Fruit fly (Drosophila melanogaster) whole organism, embryonic: ENCODE results near the gene CG13622.

Experiments used
- Ada2b ChIP-seq: fragments of 200-800 bp; sonication (Bioruptor generic); IDR thresholded peaks from 2 replicates; pipeline ENCODE4 v1.3.6; 2022; ENCODE audit warnings: missing biosample characterization, missing genetic modification characterization
- Atf6 ChIP-seq: fragments of 200-800 bp; sonication (Bioruptor generic); IDR thresholded peaks from 2 replicates; pipeline ENCODE4 v1.3.6; 2022; ENCODE audit warnings: missing biosample characterization, missing genetic modification characterization
- Bgb ChIP-seq: fragments of 200-800 bp; sonication (Bioruptor generic); IDR thresholded peaks from 2 replicates; pipeline ENCODE4 v1.3.6; 2022; ENCODE audit warnings: missing biosample characterization, missing genetic modification characterization; ENCODE audit not compliant: partially characterized antibody
- Bteb2 ChIP-seq: fragments of 200-800 bp; sonication (Bioruptor generic); optimal IDR thresholded peaks from 2 replicates; lab custom pipeline; 2016; ENCODE audit warnings: missing biosample characterization, missing genetic modification characterization
- CG10979 ChIP-seq: fragments of 200-800 bp; sonication (Bioruptor generic); optimal IDR thresholded peaks from 2 replicates; lab custom pipeline; 2018; ENCODE audit warnings: missing biosample characterization, mild to moderate bottlenecking, missing genetic modification characterization, moderate library complexity
- CG13775 ChIP-seq: fragments of 200-800 bp; sonication (Bioruptor generic); optimal IDR thresholded peaks from 3 replicates; lab custom pipeline; 2017; ENCODE audit warnings: missing biosample characterization, mild to moderate bottlenecking, missing genetic modification characterization
- CG14014 ChIP-seq: fragments of 200-800 bp; sonication (Bioruptor generic); IDR thresholded peaks from 2 replicates; pipeline ENCODE4 v1.3.6; 2022; ENCODE audit warnings: missing biosample characterization, missing genetic modification characterization
- CG14965 ChIP-seq: fragments of 200-800 bp; sonication (Bioruptor generic); optimal IDR thresholded peaks from 2 replicates; lab custom pipeline; 2016; ENCODE audit warnings: missing biosample characterization, missing genetic modification characterization, borderline replicate concordance
- CG17912 ChIP-seq: fragments of 200-800 bp; sonication (Bioruptor generic); optimal IDR thresholded peaks from 2 replicates; lab custom pipeline; 2018; ENCODE audit warnings: missing biosample characterization, mild to moderate bottlenecking, missing genetic modification characterization
- CG2199 ChIP-seq: fragments of 200-800 bp; sonication (Bioruptor generic); IDR thresholded peaks from 3 replicates; pipeline ENCODE4 v1.3.6; 2022; ENCODE audit warnings: missing biosample characterization, missing genetic modification characterization
- CG42726 ChIP-seq: fragments of 200-800 bp; sonication (Bioruptor generic); IDR thresholded peaks from 2 replicates; pipeline ENCODE4 v1.3.6; 2022; ENCODE audit warnings: missing biosample characterization, missing genetic modification characterization; ENCODE audit not compliant: partially characterized antibody
- CG5180 ChIP-seq: fragments of 200-800 bp; sonication (Bioruptor generic); optimal IDR thresholded peaks from 3 replicates; lab custom pipeline; 2017; ENCODE audit warnings: missing biosample characterization, missing genetic modification characterization, mild to moderate bottlenecking, moderate library complexity, missing genetic modification reagents
- CG6254 ChIP-seq: fragments of 200-800 bp; sonication (Bioruptor generic); optimal IDR thresholded peaks from 3 replicates; lab custom pipeline; 2017; ENCODE audit warnings: mild to moderate bottlenecking, missing biosample characterization, missing genetic modification reagents, missing genetic modification characterization
- CG7786 ChIP-seq: fragments of 200-800 bp; sonication (Bioruptor generic); optimal IDR thresholded peaks from 2 replicates; lab custom pipeline; 2016; ENCODE audit warnings: missing biosample characterization, missing genetic modification characterization
- CG8089 ChIP-seq: fragments of 200-800 bp; sonication (Bioruptor generic); optimal IDR thresholded peaks from 3 replicates; lab custom pipeline; 2016; ENCODE audit warnings: missing biosample characterization, missing genetic modification characterization
- CG8281 ChIP-seq: fragments of 200-800 bp; sonication (Bioruptor generic); optimal IDR thresholded peaks from 2 replicates; lab custom pipeline; 2018; ENCODE audit warnings: missing biosample characterization, mild to moderate bottlenecking, missing genetic modification characterization, moderate library complexity
- CG8924 ChIP-seq: fragments of 200-800 bp; optimal IDR thresholded peaks from 3 replicates; lab custom pipeline; 2019; ENCODE audit warnings: missing biosample characterization, mild to moderate bottlenecking, missing genetic modification characterization, moderate library complexity
- CHES-1-like ChIP-seq: fragments of 200-800 bp; sonication (Bioruptor generic); optimal IDR thresholded peaks from 2 replicates; lab custom pipeline; 2016; ENCODE audit warnings: missing biosample characterization, missing genetic modification characterization
- Fer2 ChIP-seq: fragments of 200-800 bp; sonication (Bioruptor generic); optimal IDR thresholded peaks from 2 replicates; lab custom pipeline; 2018; ENCODE audit warnings: missing biosample characterization, mild to moderate bottlenecking, missing genetic modification characterization, moderate library complexity
- HLH54F ChIP-seq: fragments of 200-800 bp; sonication (Bioruptor generic); optimal IDR thresholded peaks from 3 replicates; lab custom pipeline; 2016; ENCODE audit warnings: missing biosample characterization, missing genetic modification characterization
- Hr3 ChIP-seq: fragments of 200-800 bp; sonication (Bioruptor generic); optimal IDR thresholded peaks from 3 replicates; lab custom pipeline; 2016; ENCODE audit warnings: missing biosample characterization, missing genetic modification characterization
- Hsf ChIP-seq: fragments of 200-800 bp; sonication (Bioruptor generic); optimal IDR thresholded peaks from 3 replicates; lab custom pipeline; 2016; ENCODE audit warnings: missing biosample characterization, missing genetic modification characterization
- Lhr ChIP-seq: fragments of 200-800 bp; sonication (Bioruptor generic); optimal IDR thresholded peaks from 3 replicates; lab custom pipeline; 2017; ENCODE audit warnings: mild to moderate bottlenecking, missing biosample characterization, missing genetic modification reagents, missing genetic modification characterization
- Mes4 ChIP-seq: fragments of 200-800 bp; sonication (Bioruptor generic); optimal IDR thresholded peaks from 2 replicates; lab custom pipeline; 2016; ENCODE audit warnings: missing biosample characterization, missing genetic modification characterization
- NC2β ChIP-seq: fragments of 200-800 bp; sonication (Bioruptor generic); optimal IDR thresholded peaks from 2 replicates; lab custom pipeline; 2016; ENCODE audit warnings: missing biosample characterization, missing genetic modification characterization
- Sox100B ChIP-seq: fragments of 200-800 bp; sonication (Bioruptor generic); optimal IDR thresholded peaks from 3 replicates; lab custom pipeline; 2018; ENCODE audit warnings: missing biosample characterization, mild to moderate bottlenecking, missing genetic modification characterization
- btn ChIP-seq: fragments of 200-800 bp; sonication (Bioruptor generic); optimal IDR thresholded peaks from 2 replicates; lab custom pipeline; 2016; ENCODE audit warnings: missing biosample characterization, missing genetic modification characterization
- cato ChIP-seq: fragments of 200-800 bp; sonication (Bioruptor generic); optimal IDR thresholded peaks from 2 replicates; lab custom pipeline; 2016; ENCODE audit warnings: missing biosample characterization, missing genetic modification characterization, borderline replicate concordance
- corto ChIP-seq: fragments of 200-800 bp; sonication (Bioruptor generic); optimal IDR thresholded peaks from 2 replicates; lab custom pipeline; 2016; ENCODE audit warnings: missing biosample characterization, mild to moderate bottlenecking, missing genetic modification characterization, moderate library complexity
- crc ChIP-seq: fragments of 200-800 bp; sonication (Bioruptor generic); optimal IDR thresholded peaks from 2 replicates; lab custom pipeline; 2016; ENCODE audit warnings: missing biosample characterization, missing genetic modification characterization
- exex ChIP-seq: fragments of 200-800 bp; sonication (Bioruptor generic); optimal IDR thresholded peaks from 4 replicates; lab custom pipeline; 2018; ENCODE audit warnings: missing biosample characterization, mild to moderate bottlenecking, missing genetic modification characterization, moderate library complexity
- eyg ChIP-seq: fragments of 200-800 bp; sonication (Bioruptor generic); optimal IDR thresholded peaks from 3 replicates; lab custom pipeline; 2016; ENCODE audit warnings: missing biosample characterization, missing genetic modification characterization
- fd102C ChIP-seq: fragments of 200-800 bp; sonication (Bioruptor generic); optimal IDR thresholded peaks from 2 replicates; lab custom pipeline; 2018; ENCODE audit warnings: missing biosample characterization, mild to moderate bottlenecking, missing genetic modification characterization, moderate library complexity
- gfzf ChIP-seq: fragments of 200-800 bp; sonication (Bioruptor generic); optimal IDR thresholded peaks from 2 replicates; lab custom pipeline; 2016; ENCODE audit warnings: missing biosample characterization, mild to moderate bottlenecking, missing genetic modification characterization, moderate library complexity
- gt ChIP-seq: fragments of 200-800 bp; sonication (Bioruptor generic); IDR thresholded peaks from 2 replicates; pipeline ENCODE4 v1.3.6; 2022; ENCODE audit warnings: missing biosample characterization, missing genetic modification characterization
- hkb ChIP-seq, 2 experiments: fragments of 200-800 bp in 1 of 2; fragments of >200 bp in 1 of 2; sonication (Bioruptor generic) in 1 of 2; IDR thresholded peaks in 1 of 2; optimal IDR thresholded peaks in 1 of 2; 2 replicates each; pipeline versions ENCODE4 v1.3.6 to Lab custom; 2017 to 2022; ENCODE audit warnings: missing biosample characterization in 1 of 2, missing genetic modification characterization in 1 of 2
- hth ChIP-seq: fragments of >200 bp; optimal IDR thresholded peaks from 2 replicates; lab custom pipeline; 2017; ENCODE audit warnings: inconsistent platforms
- inv ChIP-seq: fragments of 200-800 bp; sonication (Bioruptor generic); IDR thresholded peaks from 2 replicates; pipeline ENCODE4 v1.3.6; 2022; ENCODE audit warnings: missing biosample characterization, missing genetic modification characterization; ENCODE audit not compliant: partially characterized antibody
- jing ChIP-seq: fragments of 200-800 bp; sonication (Bioruptor generic); optimal IDR thresholded peaks from 2 replicates; lab custom pipeline; 2018; ENCODE audit warnings: missing biosample characterization, mild to moderate bottlenecking, missing genetic modification characterization
- jumu ChIP-seq: fragments of 200-800 bp; sonication (Bioruptor generic); optimal IDR thresholded peaks from 3 replicates; lab custom pipeline; 2016; ENCODE audit warnings: missing biosample characterization, missing genetic modification characterization
- knrl ChIP-seq: fragments of 200-800 bp; sonication (Bioruptor generic); IDR thresholded peaks from 3 replicates; pipeline ENCODE4 v1.3.6; 2022; ENCODE audit warnings: missing biosample characterization, missing genetic modification characterization; ENCODE audit not compliant: partially characterized antibody
- mam ChIP-seq: fragments of 200-800 bp; sonication (Bioruptor generic); optimal IDR thresholded peaks from 3 replicates; lab custom pipeline; 2016; ENCODE audit warnings: missing biosample characterization, missing genetic modification characterization
- peb ChIP-seq: fragments of 200-800 bp; sonication (Bioruptor generic); IDR thresholded peaks from 2 replicates; pipeline ENCODE4 v1.3.6; 2022; ENCODE audit warnings: missing biosample characterization, missing genetic modification characterization
- pfk ChIP-seq: fragments of 200-800 bp; sonication (Bioruptor generic); optimal IDR thresholded peaks from 2 replicates; lab custom pipeline; 2018; ENCODE audit warnings: missing biosample characterization, mild to moderate bottlenecking, missing genetic modification characterization, moderate library complexity
- scrt ChIP-seq: fragments of 200-800 bp; sonication (Bioruptor generic); optimal IDR thresholded peaks from 2 replicates; lab custom pipeline; 2018; ENCODE audit warnings: missing biosample characterization, mild to moderate bottlenecking, missing genetic modification characterization, moderate library complexity
- sd ChIP-seq: fragments of 200-800 bp; sonication (Bioruptor generic); optimal IDR thresholded peaks from 3 replicates; lab custom pipeline; 2018; ENCODE audit warnings: missing biosample characterization, mild to moderate bottlenecking, missing genetic modification characterization, moderate library complexity
- tll ChIP-seq, 2 experiments: fragments of 200-800 bp in 1 of 2; fragments of >200 bp in 1 of 2; sonication (Bioruptor generic) in 1 of 2; optimal IDR thresholded peaks; 2 replicates each; lab custom pipeline; 2017 to 2019; ENCODE audit warnings: missing biosample characterization in 2 of 2, missing genetic modification characterization in 2 of 2, mild to moderate bottlenecking in 1 of 2, moderate library complexity in 1 of 2
- twi ChIP-seq: fragments of 200-800 bp; optimal IDR thresholded peaks from 2 replicates; lab custom pipeline; 2019; ENCODE audit warnings: missing biosample characterization, mild to moderate bottlenecking, missing genetic modification characterization, moderate library complexity
- vnd ChIP-seq: fragments of 200-800 bp; sonication (Bioruptor generic); IDR thresholded peaks from 3 replicates; pipeline ENCODE4 v1.3.6; 2022; ENCODE audit warnings: missing biosample characterization, missing genetic modification characterization; ENCODE audit not compliant: partially characterized antibody
- wdn ChIP-seq: fragments of 200-800 bp; sonication (Bioruptor generic); IDR thresholded peaks from 2 replicates; pipeline ENCODE4 v1.3.6; 2022; ENCODE audit warnings: missing biosample characterization, missing genetic modification characterization

The CG13622 gene

DNA sequence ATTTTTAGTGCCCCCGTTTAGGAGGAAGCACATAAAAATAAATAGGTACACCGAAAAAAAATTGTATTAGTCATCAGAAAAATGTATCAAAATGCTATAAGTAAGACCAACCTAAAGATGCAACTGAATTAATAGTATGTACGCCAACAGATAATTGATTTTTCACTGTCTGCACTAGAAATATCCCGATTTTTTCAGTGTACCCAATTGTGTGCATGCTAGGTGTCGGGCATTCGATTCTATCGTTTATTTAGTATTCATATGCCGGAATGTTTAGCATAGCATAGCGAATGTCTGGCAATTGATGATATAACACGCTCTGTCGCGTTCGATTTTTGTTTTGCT, 43.9 kb upstream of the CG13622 start (continued):
- no peak for TF ChIP-seq knrl (GFP tag; lab: Robert Waterston, UW)
- peak; percentile 73 for TF ChIP-seq Fer2 (tag; lab: Kevin White, UChicago)
- TF ChIP-seq Bteb2, result peak; percentile 85
- TF ChIP-seq Mes4, result peak; percentile 77
- no peak for TF ChIP-seq inv (GFP tag; lab: Robert Waterston, UW)
- peak; percentile 52 for TF ChIP-seq exex (tag; lab: Kevin White, UChicago)
- TF ChIP-seq CG2199 (GFP tag; lab: Robert Waterston, UW), result peak; percentile 94
- TF ChIP-seq btn (GFP tag; lab: Kevin White, UChicago), result peak; percentile 84
- no peak for TF ChIP-seq pfk (GFP tag; lab: Kevin White, UChicago)
- TF ChIP-seq gt (GFP tag; lab: Robert Waterston, UW), result peak; percentile 12; the same call in 1 of the 2 replicates
- peak; percentile 93 for TF ChIP-seq mam (GFP tag; lab: Kevin White, UChicago)
- TF ChIP-seq CG5180 (GFP tag; lab: Kevin White, UChicago), result peak; percentile 79
- TF ChIP-seq CG10979, result peak; percentile 76
- peak; percentile 78 for TF ChIP-seq wdn
- TF ChIP-seq CHES-1-like (GFP tag; lab: Kevin White, UChicago), result peak; percentile 86
- peak; percentile 82 for TF ChIP-seq eyg (GFP tag; lab: Kevin White, UChicago)
- TF ChIP-seq scrt (GFP tag; lab: Kevin White, UChicago), result peak; percentile 67
- peak; percentile 85 for TF ChIP-seq jing (GFP tag; lab: Kevin White, UChicago)
- peak; percentile 90 for TF ChIP-seq jumu
- TF ChIP-seq corto, result no peak
- TF ChIP-seq gfzf (GFP tag; lab: Kevin White, UChicago), result no peak
- peak; percentile 70 for TF ChIP-seq CG13775 (GFP tag; lab: Kevin White, UChicago)
- TF ChIP-seq fd102C (GFP tag; lab: Kevin White, UChicago), result peak; percentile 21
- peak; percentile 60 for TF ChIP-seq twi
- no peak for TF ChIP-seq Bgb (GFP tag; lab: Robert Waterston, UW)
- peak; percentile 69 for TF ChIP-seq cato
- peak; percentile 85 for TF ChIP-seq CG14014 (GFP tag; lab: Robert Waterston, UW)
- TF ChIP-seq Lhr, result peak; percentile 38
- no peak for TF ChIP-seq hkb (optimal IDR thresholded peaks at IDR 0.05; lab: Kevin White, UChicago)
- peak; percentile 94 for TF ChIP-seq hkb (GFP tag; IDR thresholded peaks at IDR 0.05; lab: Robert Waterston, UW)
- TF ChIP-seq tll (GFP tag; optimal IDR thresholded peaks at IDR 0.05; lab: Kevin White, UChicago), result no peak
- TF ChIP-seq hth, result no peak
- TF ChIP-seq Hr3, result peak; percentile 83
- peak; percentile 89 for TF ChIP-seq Hsf (GFP tag; lab: Kevin White, UChicago)
- peak; percentile 90 for TF ChIP-seq Atf6
- peak; percentile 85 for TF ChIP-seq HLH54F (GFP tag; lab: Kevin White, UChicago)
- peak; percentile 83 for TF ChIP-seq NC2β (GFP tag; lab: Kevin White, UChicago)
- no peak for TF ChIP-seq vnd (GFP tag; lab: Robert Waterston, UW)
- peak; percentile 74 for TF ChIP-seq Sox100B (GFP tag; lab: Kevin White, UChicago)
- TF ChIP-seq CG8924 (tag; lab: Kevin White, UChicago), result peak; percentile 84
- TF ChIP-seq sd, result peak; percentile 88
- peak; percentile 92 for TF ChIP-seq Ada2b
- no peak for TF ChIP-seq CG6254 (GFP tag; lab: Kevin White, UChicago)
- peak; percentile 60 for TF ChIP-seq CG17912 (GFP tag; lab: Kevin White, UChicago)
- peak; percentile 73 for TF ChIP-seq CG14965 (GFP tag; lab: Kevin White, UChicago)
- peak; percentile 84 for TF ChIP-seq CG7786
- peak; percentile 63 for TF ChIP-seq CG8281
- TF ChIP-seq CG42726 (GFP tag; lab: Robert Waterston, UW), result no peak
- peak; percentile 86 for TF ChIP-seq CG8089 (GFP tag; lab: Kevin White, UChicago)
- TF ChIP-seq peb (GFP tag; lab: Robert Waterston, UW), result 0 out of 2 replicates have a peak, but pooled peaks have one; percentile 64
- TF ChIP-seq crc (GFP tag; lab: Kevin White, UChicago), result peak; percentile 92
